Worm (Caenorhabditis elegans): Measurements from ENCODE around the gene rsd-2.

DNA sequence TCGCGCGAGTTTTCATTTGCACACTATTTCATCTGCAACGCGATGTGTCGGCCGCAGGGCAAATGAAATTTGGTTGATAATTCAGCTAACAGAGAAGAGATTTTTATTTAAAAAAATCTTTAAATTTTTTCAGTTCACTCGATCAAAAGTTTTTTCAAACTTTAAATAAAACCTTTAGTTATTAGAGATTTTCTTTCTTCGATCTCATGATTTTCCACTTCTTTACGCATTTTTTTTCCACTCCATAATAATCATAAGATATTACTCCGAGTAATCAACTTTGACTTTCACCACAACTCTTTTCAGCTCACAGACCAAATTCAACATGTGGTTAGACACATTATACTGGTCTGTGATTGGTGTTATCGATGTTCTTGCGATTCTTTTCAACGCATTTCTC is 34.7 kb upstream of the rsd-2 start, which contains the start of gene srd-10:
- TF ChIP-seq F49E8.2 (tag; optimal IDR thresholded peaks at IDR 0.05; ENCODE audit: insufficient read depth) = no peak
- TF ChIP-seq egl-18 (GFP tag; IDR thresholded peaks at IDR 0.05) = no peak
- TF ChIP-seq B0019.2 (GFP tag; conservative IDR thresholded peaks at IDR 0.05) = no peak
- no peak for TF ChIP-seq dpff-1 (tag; optimal IDR thresholded peaks at IDR 0.05)
- no peak for TF ChIP-seq hlh-26 (GFP tag; conservative IDR thresholded peaks at IDR 0.05)
- no peak for TF ChIP-seq ceh-40 (GFP tag; IDR thresholded peaks at IDR 0.05)
- no peak for TF ChIP-seq F55B11.4 (tag; optimal IDR thresholded peaks at IDR 0.05; ENCODE audit: borderline replicate concordance, insufficient read depth)
- no peak for TF ChIP-seq let-607 (tag; optimal IDR thresholded peaks at IDR 0.05)
- TF ChIP-seq ztf-28 (GFP tag; IDR thresholded peaks at IDR 0.05) = no peak
- TF ChIP-seq tbx-9 (tag; optimal IDR thresholded peaks at IDR 0.05; ENCODE audit: borderline replicate concordance) = no peak
- no peak for TF ChIP-seq tbp1 (GFP tag; optimal IDR thresholded peaks at IDR 0.05)
